Worm (Caenorhabditis elegans): ENCODE data around the gene ess-2.

Gene ess-2

ce11 chrIII:8446061-8446460, 44.1 kb downstream of the ess-2 start:
- no peak for TF ChIP-seq unc-62 (GFP tag; optimal IDR thresholded peaks at IDR 0.05)

DNA sequence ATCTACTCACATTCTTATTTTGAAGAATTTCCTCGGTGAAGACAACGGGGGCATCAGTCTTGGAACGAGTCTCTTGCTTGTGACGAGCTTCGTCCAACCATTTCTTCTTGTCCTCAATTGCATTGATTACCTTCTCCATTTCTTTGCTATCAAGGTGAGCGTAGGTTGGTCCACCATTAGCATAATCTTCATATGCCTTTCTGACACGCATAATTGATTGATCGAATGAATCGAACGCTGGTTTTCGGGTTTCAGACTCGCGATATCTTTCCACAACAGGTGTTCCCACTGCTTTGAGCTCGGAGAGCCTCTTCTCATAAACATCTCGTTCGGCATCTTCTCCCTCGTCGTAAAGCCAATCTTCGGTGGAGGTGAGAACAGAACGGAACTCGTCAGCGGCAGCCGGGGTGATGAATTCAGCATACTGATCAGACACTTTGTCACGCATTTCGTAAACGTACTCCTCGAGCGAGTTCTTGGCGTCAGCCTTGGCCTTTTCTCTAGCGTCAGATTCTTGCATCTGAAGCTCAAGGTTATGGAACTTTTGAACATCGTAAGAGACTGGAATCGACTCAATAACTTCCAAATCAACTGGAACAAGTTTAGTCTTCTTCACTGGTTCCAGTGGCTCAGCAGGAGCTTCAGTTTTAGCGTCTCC, 45.6 kb downstream of the ess-2 start:
- no peak for TF ChIP-seq unc-62 (GFP tag; optimal IDR thresholded peaks at IDR 0.05)

DNA sequence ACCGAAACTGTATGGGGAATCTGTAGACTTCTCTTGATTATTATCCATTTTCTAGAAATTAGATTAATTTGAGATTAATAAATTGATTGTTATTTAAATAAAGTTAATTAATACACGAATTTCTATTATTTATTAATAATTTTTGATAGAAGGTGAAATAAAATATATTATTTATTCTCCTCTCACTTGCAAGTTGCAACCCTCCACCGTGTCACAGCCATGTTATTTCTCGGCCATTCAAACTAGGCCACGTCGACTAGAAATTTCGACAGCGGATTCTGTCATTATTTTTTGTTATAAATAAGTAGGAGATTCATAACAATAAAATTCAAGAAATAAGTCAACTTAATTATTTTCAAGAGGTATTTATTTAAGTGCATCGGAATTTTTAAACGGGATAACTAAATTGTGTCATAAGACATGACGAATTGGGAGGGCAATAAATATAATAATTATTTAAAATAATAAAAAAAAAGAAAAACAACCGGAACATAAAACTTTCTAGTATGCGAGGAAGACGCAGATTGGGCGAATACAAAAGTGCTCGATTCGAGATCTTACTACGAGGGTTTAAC, 46.5 kb downstream of the ess-2 start, which contains the start of gene ufbp-1:
Gene ufbp-1 (minus strand): TSS at position 51 of the 575 bp plus-strand sequence.
- TF ChIP-seq unc-62 (GFP tag; optimal IDR thresholded peaks at IDR 0.05) = no peak

DNA sequence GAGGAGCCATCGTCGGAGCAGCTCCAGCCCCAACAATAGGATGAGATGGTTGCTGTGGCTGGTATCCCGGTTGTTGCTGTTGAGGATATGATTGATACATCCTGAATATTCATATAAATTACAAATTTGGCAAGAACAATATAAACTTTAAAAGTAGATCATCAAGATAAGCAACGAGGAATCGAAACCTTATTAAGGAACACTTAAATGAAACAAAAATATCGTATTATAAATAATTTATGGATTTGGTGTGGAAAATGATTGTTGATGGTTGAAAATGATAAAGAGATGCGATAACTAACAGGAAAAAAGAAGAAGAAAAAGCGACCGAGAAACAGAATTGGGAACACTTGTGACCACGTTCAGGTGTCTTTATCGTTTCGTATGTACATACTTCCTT, 50.8 kb downstream of the ess-2 start, which contains the start of gene pqn-96:
Gene pqn-96 (minus strand): TSS at position 101 of the 400 bp plus-strand sequence.
- no peak for TF ChIP-seq unc-62 (GFP tag; optimal IDR thresholded peaks at IDR 0.05)
